Fruit fly (Drosophila melanogaster) whole organism, embryonic: Measurements from ENCODE around the gene PLCXD.

Experiments used
- Aef1 ChIP-seq: fragments of 200-800 bp; sonication (Bioruptor generic); IDR thresholded peaks from 3 replicates; pipeline ENCODE4 v1.3.6; 2022; ENCODE audit warnings: missing biosample characterization, missing genetic modification characterization
- Antp ChIP-seq: fragments of 200-800 bp; sonication (Bioruptor generic); optimal IDR thresholded peaks from 3 replicates; lab custom pipeline; 2016; ENCODE audit warnings: missing biosample characterization, missing genetic modification characterization
- Bgb ChIP-seq: fragments of 200-800 bp; sonication (Bioruptor generic); IDR thresholded peaks from 2 replicates; pipeline ENCODE4 v1.3.6; 2022; ENCODE audit warnings: missing biosample characterization, missing genetic modification characterization; ENCODE audit not compliant: partially characterized antibody
- CG11560 ChIP-seq: fragments of 200-800 bp; sonication (Bioruptor generic); IDR thresholded peaks from 3 replicates; pipeline ENCODE4 v1.3.6; 2022; ENCODE audit warnings: missing biosample characterization, missing genetic modification characterization
- CG14441 ChIP-seq: fragments of 200-800 bp; sonication (Bioruptor generic); IDR thresholded peaks from 2 replicates; pipeline ENCODE4 v1.3.6; 2022; ENCODE audit warnings: missing biosample characterization, missing genetic modification characterization
- CG15479 ChIP-seq: fragments of 200-800 bp; sonication (Bioruptor generic); optimal IDR thresholded peaks from 3 replicates; lab custom pipeline; 2019; ENCODE audit warnings: missing biosample characterization, mild to moderate bottlenecking, missing genetic modification characterization, moderate library complexity
- CG15696 ChIP-seq: fragments of 200-800 bp; sonication (Bioruptor generic); optimal IDR thresholded peaks from 2 replicates; lab custom pipeline; 2019; ENCODE audit warnings: missing biosample characterization, mild to moderate bottlenecking, missing genetic modification characterization, moderate library complexity
- CG16813 ChIP-seq: fragments of 200-800 bp; sonication (Bioruptor generic); IDR thresholded peaks from 3 replicates; pipeline ENCODE4 v1.3.6; 2022; ENCODE audit warnings: missing biosample characterization, missing genetic modification characterization; ENCODE audit not compliant: partially characterized antibody
- CG17912 ChIP-seq: fragments of 200-800 bp; sonication (Bioruptor generic); optimal IDR thresholded peaks from 2 replicates; lab custom pipeline; 2018; ENCODE audit warnings: missing biosample characterization, mild to moderate bottlenecking, missing genetic modification characterization
- CG2199 ChIP-seq: fragments of 200-800 bp; sonication (Bioruptor generic); IDR thresholded peaks from 3 replicates; pipeline ENCODE4 v1.3.6; 2022; ENCODE audit warnings: missing biosample characterization, missing genetic modification characterization
- CG3838 ChIP-seq: fragments of 200-800 bp; sonication (Bioruptor generic); optimal IDR thresholded peaks from 3 replicates; lab custom pipeline; 2016; ENCODE audit warnings: missing biosample characterization, missing genetic modification characterization
- CG4730 ChIP-seq: fragments of 200-800 bp; sonication (Bioruptor generic); IDR thresholded peaks from 2 replicates; pipeline ENCODE4 v1.3.6; 2022; ENCODE audit warnings: missing biosample characterization, missing genetic modification characterization
- CG6654 ChIP-seq: fragments of 200-800 bp; sonication (Bioruptor generic); optimal IDR thresholded peaks from 2 replicates; lab custom pipeline; 2017; ENCODE audit warnings: missing biosample characterization, mild to moderate bottlenecking, missing genetic modification characterization
- CG7556 ChIP-seq: fragments of 200-800 bp; sonication (Bioruptor generic); optimal IDR thresholded peaks from 2 replicates; lab custom pipeline; 2017; ENCODE audit warnings: missing biosample characterization, mild to moderate bottlenecking, missing genetic modification characterization
- CG7839 ChIP-seq: fragments of 200-800 bp; sonication (Bioruptor generic); optimal IDR thresholded peaks from 3 replicates; lab custom pipeline; 2018; ENCODE audit warnings: missing biosample characterization, mild to moderate bottlenecking, missing genetic modification characterization, moderate library complexity
- CG9609 ChIP-seq: fragments of 200-800 bp; sonication (Bioruptor generic); optimal IDR thresholded peaks from 3 replicates; lab custom pipeline; 2016; ENCODE audit warnings: missing biosample characterization, missing genetic modification characterization
- CG9797 ChIP-seq: fragments of 200-800 bp; sonication (Bioruptor generic); optimal IDR thresholded peaks from 3 replicates; lab custom pipeline; 2018; ENCODE audit warnings: missing biosample characterization, mild to moderate bottlenecking, missing genetic modification characterization
- D ChIP-seq, 2 experiments: fragments of 200-800 bp in 1 of 2; fragments of >200 bp in 1 of 2; sonication (Bioruptor generic) in 1 of 2; optimal IDR thresholded peaks; 2 replicates in 1 of 2; 3 replicates in 1 of 2; lab custom pipeline; 2017; ENCODE audit warnings: mild to moderate bottlenecking in 1 of 2, missing biosample characterization in 1 of 2, missing genetic modification characterization in 1 of 2, missing genetic modification reagents in 1 of 2
- Dp ChIP-seq: fragments of 200-800 bp; sonication (Bioruptor generic); optimal IDR thresholded peaks from 2 replicates; lab custom pipeline; 2018; ENCODE audit warnings: missing biosample characterization, mild to moderate bottlenecking, missing genetic modification characterization, moderate library complexity
- Gsc ChIP-seq: fragments of 200-800 bp; sonication (Bioruptor generic); IDR thresholded peaks from 2 replicates; pipeline ENCODE4 v1.3.6; 2022; ENCODE audit warnings: missing biosample characterization, missing genetic modification characterization
- MESR4 ChIP-seq: fragments of 200-800 bp; sonication (Bioruptor generic); optimal IDR thresholded peaks from 2 replicates; lab custom pipeline; 2018; ENCODE audit warnings: missing biosample characterization, mild to moderate bottlenecking, missing genetic modification characterization, moderate library complexity
- Med ChIP-seq: fragments of 200-800 bp; sonication (Bioruptor generic); peaks from one replicate; lab custom pipeline; 2016; ENCODE audit warnings: missing biosample characterization, missing genetic modification characterization, mild to moderate bottlenecking, inconsistent platforms, moderate library complexity
- NC2β ChIP-seq: fragments of 200-800 bp; sonication (Bioruptor generic); optimal IDR thresholded peaks from 2 replicates; lab custom pipeline; 2016; ENCODE audit warnings: missing biosample characterization, missing genetic modification characterization
- Optix ChIP-seq: fragments of 200-800 bp; sonication (Bioruptor generic); IDR thresholded peaks from 3 replicates; pipeline ENCODE4 v1.3.6; 2022; ENCODE audit warnings: missing biosample characterization, missing genetic modification characterization
- amos ChIP-seq: fragments of 200-800 bp; sonication (Bioruptor generic); IDR thresholded peaks from 2 replicates; pipeline ENCODE4 v1.3.6; 2022; ENCODE audit warnings: missing biosample characterization, missing genetic modification characterization; ENCODE audit not compliant: partially characterized antibody
- cas ChIP-seq: fragments of 200-800 bp; sonication (Bioruptor generic); IDR thresholded peaks from 2 replicates; pipeline ENCODE4 v1.3.6; 2022; ENCODE audit warnings: missing biosample characterization, missing genetic modification characterization
- caup ChIP-seq: fragments of 200-800 bp; sonication (Bioruptor generic); optimal IDR thresholded peaks from 3 replicates; lab custom pipeline; 2017; ENCODE audit warnings: missing biosample characterization, mild to moderate bottlenecking, missing genetic modification characterization, moderate library complexity; ENCODE audit not compliant: severe bottlenecking
- crp ChIP-seq, 2 experiments: fragments of 200-800 bp; sonication (Bioruptor generic); optimal IDR thresholded peaks; 2 replicates in 1 of 2; 3 replicates in 1 of 2; lab custom pipeline; 2017; ENCODE audit warnings: missing biosample characterization in 2 of 2, missing genetic modification characterization in 2 of 2, mild to moderate bottlenecking in 1 of 2, moderate library complexity in 1 of 2
- fu2 ChIP-seq: fragments of 200-800 bp; sonication (Bioruptor generic); optimal IDR thresholded peaks from 2 replicates; lab custom pipeline; 2016; ENCODE audit warnings: missing biosample characterization, missing genetic modification characterization
- ham ChIP-seq: fragments of 200-800 bp; sonication (Bioruptor generic); IDR thresholded peaks from 2 replicates; pipeline ENCODE4 v1.3.6; 2022; ENCODE audit warnings: missing biosample characterization, missing genetic modification characterization
- inv ChIP-seq: fragments of 200-800 bp; sonication (Bioruptor generic); IDR thresholded peaks from 2 replicates; pipeline ENCODE4 v1.3.6; 2022; ENCODE audit warnings: missing biosample characterization, missing genetic modification characterization; ENCODE audit not compliant: partially characterized antibody
- kay ChIP-seq: fragments of 200-800 bp; sonication (Bioruptor generic); optimal IDR thresholded peaks from 2 replicates; lab custom pipeline; 2016; ENCODE audit warnings: missing biosample characterization, missing genetic modification characterization
- klu ChIP-seq: fragments of 200-800 bp; sonication (Bioruptor generic); IDR thresholded peaks from 2 replicates; pipeline ENCODE4 v1.3.6; 2022; ENCODE audit warnings: missing biosample characterization, missing genetic modification characterization
- kni ChIP-seq: fragments of 200-800 bp; sonication (Bioruptor generic); optimal IDR thresholded peaks from 3 replicates; lab custom pipeline; 2017; ENCODE audit warnings: mild to moderate bottlenecking, missing biosample characterization, missing genetic modification reagents, missing genetic modification characterization
- knrl ChIP-seq: fragments of 200-800 bp; sonication (Bioruptor generic); IDR thresholded peaks from 3 replicates; pipeline ENCODE4 v1.3.6; 2022; ENCODE audit warnings: missing biosample characterization, missing genetic modification characterization; ENCODE audit not compliant: partially characterized antibody
- lab ChIP-seq: fragments of 200-800 bp; sonication (Bioruptor generic); optimal IDR thresholded peaks from 3 replicates; lab custom pipeline; 2017; ENCODE audit warnings: missing biosample characterization, missing genetic modification characterization, mild to moderate bottlenecking, moderate library complexity, missing genetic modification reagents
- lbe ChIP-seq: fragments of 200-800 bp; sonication (Bioruptor generic); optimal IDR thresholded peaks from 2 replicates; lab custom pipeline; 2016; ENCODE audit warnings: missing biosample characterization, mild to moderate bottlenecking, missing genetic modification characterization
- nerfin-2 ChIP-seq: fragments of 200-800 bp; sonication (Bioruptor generic); IDR thresholded peaks from 2 replicates; pipeline ENCODE4 v1.3.6; 2022; ENCODE audit warnings: missing biosample characterization, missing genetic modification characterization; ENCODE audit not compliant: partially characterized antibody
- otp ChIP-seq: fragments of 200-800 bp; sonication (Bioruptor generic); IDR thresholded peaks from 3 replicates; pipeline ENCODE4, ENCODE4 v1.3.6; 2022; ENCODE audit warnings: missing biosample characterization, missing genetic modification characterization
- pum ChIP-seq: fragments of 200-800 bp; sonication (Bioruptor generic); optimal IDR thresholded peaks from 2 replicates; lab custom pipeline; 2016; ENCODE audit warnings: missing biosample characterization, missing genetic modification characterization
- salm ChIP-seq: fragments of 200-800 bp; sonication (Bioruptor generic); optimal IDR thresholded peaks from 2 replicates; lab custom pipeline; 2018; ENCODE audit warnings: missing biosample characterization, mild to moderate bottlenecking, missing genetic modification characterization
- scrt ChIP-seq: fragments of 200-800 bp; sonication (Bioruptor generic); optimal IDR thresholded peaks from 2 replicates; lab custom pipeline; 2018; ENCODE audit warnings: missing biosample characterization, mild to moderate bottlenecking, missing genetic modification characterization, moderate library complexity
- shn ChIP-seq: fragments of 200-800 bp; sonication (Bioruptor generic); optimal IDR thresholded peaks from 3 replicates; lab custom pipeline; 2016; ENCODE audit warnings: missing biosample characterization, missing genetic modification characterization
- slbo ChIP-seq: fragments of 200-800 bp; sonication (Bioruptor generic); IDR thresholded peaks from 2 replicates; pipeline ENCODE4 v1.3.6; 2022; ENCODE audit warnings: missing biosample characterization, missing genetic modification characterization
- trh ChIP-seq: fragments of 200-800 bp; sonication (Bioruptor generic); optimal IDR thresholded peaks from 2 replicates; lab custom pipeline; 2016; ENCODE audit warnings: missing biosample characterization, missing genetic modification characterization
- unpg ChIP-seq: fragments of 200-800 bp; sonication (Bioruptor generic); optimal IDR thresholded peaks from 3 replicates; lab custom pipeline; 2018; ENCODE audit warnings: missing biosample characterization, mild to moderate bottlenecking, missing genetic modification characterization, moderate library complexity

Gene PLCXD

dm6 chr2L:12048723-12049122 is 495 bp upstream of the PLCXD start, which contains the start of gene Plzf (continued):
- TF ChIP-seq CG9797, result peak; percentile 66
- TF ChIP-seq crp (GFP tag; optimal IDR thresholded peaks at IDR 0.05; lab: Kevin White, UChicago), result peak; percentile 59 to 91
- no peak for TF ChIP-seq kay (GFP tag; lab: Kevin White, UChicago)
- TF ChIP-seq cas (GFP tag; lab: Robert Waterston, UW), result no peak
- TF ChIP-seq CG9609 (GFP tag; lab: Kevin White, UChicago), result no peak
- 0 out of 2 replicates have a peak, but pooled peaks have one; percentile 15 for TF ChIP-seq Bgb (GFP tag; lab: Robert Waterston, UW)
- TF ChIP-seq MESR4 (GFP tag; lab: Kevin White, UChicago), result peak; percentile 22
- no peak for TF ChIP-seq CG3838 (GFP tag; lab: Kevin White, UChicago)
- TF ChIP-seq otp (GFP tag; lab: Robert Waterston, UW), result no peak
- no peak for TF ChIP-seq CG7556 (GFP tag; lab: Kevin White, UChicago)
- TF ChIP-seq CG7839 (tag; lab: Kevin White, UChicago), result no peak
- TF ChIP-seq CG11560 (tag; lab: Robert Waterston, UW), result no peak
- TF ChIP-seq, all 482 proteins: peak for 17

- TF ChIP-seq CG15479 (GFP tag; lab: Kevin White, UChicago), result no peak
- no peak for TF ChIP-seq ham
- peak; percentile 97 for TF ChIP-seq scrt
- no peak for TF ChIP-seq caup (GFP tag; lab: Kevin White, UChicago)
- TF ChIP-seq salm (tag; lab: Kevin White, UChicago), result no peak
- TF ChIP-seq Med (GFP tag; lab: Kevin White, UChicago), result peak; percentile 14
Observed at dm6 chr2L:12053365-12053764, 4.1 kb downstream of the PLCXD start.

dm6 chr2L:12055837-12056388 is 6.7 kb downstream of the PLCXD start, which contains the start of the genes JhI-21, RpL7-like and CG34164:
TSS of gene JhI-21 (minus strand) at chr2L:12056042.
TSS of gene RpL7-like (plus strand) at chr2L:12056326.
TSS of gene CG34164 (plus strand) at chr2L:12056348.
- no peak for TF ChIP-seq pum (GFP tag; lab: Kevin White, UChicago)
- TF ChIP-seq knrl, result peak; percentile 62
- peak; percentile 70; the same call in 1 of the 2 replicates for TF ChIP-seq amos (GFP tag; lab: Robert Waterston, UW)
- TF ChIP-seq trh (GFP tag; lab: Kevin White, UChicago), result no peak
- TF ChIP-seq CG2199 (GFP tag; lab: Robert Waterston, UW), result peak; percentile 66; the same call in 1 of the 3 replicates
- peak; percentile 30; the same call in 1 of the 2 replicates for TF ChIP-seq inv (GFP tag; lab: Robert Waterston, UW)
- no peak for TF ChIP-seq Antp (GFP tag; lab: Kevin White, UChicago)
- no peak for TF ChIP-seq Optix
- no peak for TF ChIP-seq CG15696 (tag; lab: Kevin White, UChicago)
- no peak for TF ChIP-seq slbo
- TF ChIP-seq Gsc (GFP tag; lab: Robert Waterston, UW), result no peak
- TF ChIP-seq klu (GFP tag; lab: Robert Waterston, UW), result no peak
- TF ChIP-seq lbe (GFP tag; lab: Kevin White, UChicago), result peak; percentile 69
- no peak for TF ChIP-seq D (optimal IDR thresholded peaks at IDR 0.05; lab: Kevin White, UChicago)
- TF ChIP-seq D (GFP tag; optimal IDR thresholded peaks at IDR 0.05; lab: Kevin White, UChicago), result no peak
- TF ChIP-seq kni (GFP tag; lab: Kevin White, UChicago), result no peak
- TF ChIP-seq CG14441 (GFP tag; lab: Robert Waterston, UW), result no peak
- TF ChIP-seq NC2β (GFP tag; lab: Kevin White, UChicago), result no peak
- TF ChIP-seq lab (GFP tag; lab: Kevin White, UChicago), result no peak
- peak; percentile 98 for TF ChIP-seq Dp (GFP tag; lab: Kevin White, UChicago)
- TF ChIP-seq nerfin-2, result no peak; the same call in 1 of the 2 replicates
- TF ChIP-seq Aef1 (GFP tag; lab: Robert Waterston, UW), result no peak
- TF ChIP-seq CG16813 (GFP tag; lab: Robert Waterston, UW), result peak; percentile 56; the same call in 2 of the 3 replicates
- TF ChIP-seq unpg (GFP tag; lab: Kevin White, UChicago), result no peak
- TF ChIP-seq shn, result no peak
- TF ChIP-seq CG4730 (GFP tag; lab: Robert Waterston, UW), result no peak
- TF ChIP-seq CG17912 (GFP tag; lab: Kevin White, UChicago), result no peak
- TF ChIP-seq CG6654 (GFP tag; lab: Kevin White, UChicago), result no peak
- TF ChIP-seq fu2 (GFP tag; lab: Kevin White, UChicago), result no peak
